Fruit fly (Drosophila melanogaster): ENCODE data around the gene Rpt5.

- TF ChIP-seq CG8478 (optimal IDR thresholded peaks at IDR 0.05) (no peak), CTCF (optimal IDR thresholded peaks at IDR 0.05) (no peak)
Measured at dm6 chr3R:23729066-23729465, 23.6 kb upstream of the Rpt5 start.

Measured in S2 (cell line).